Fruit fly (Drosophila melanogaster): ENCODE results near the gene CG11983.

Gene CG11983

DNA sequence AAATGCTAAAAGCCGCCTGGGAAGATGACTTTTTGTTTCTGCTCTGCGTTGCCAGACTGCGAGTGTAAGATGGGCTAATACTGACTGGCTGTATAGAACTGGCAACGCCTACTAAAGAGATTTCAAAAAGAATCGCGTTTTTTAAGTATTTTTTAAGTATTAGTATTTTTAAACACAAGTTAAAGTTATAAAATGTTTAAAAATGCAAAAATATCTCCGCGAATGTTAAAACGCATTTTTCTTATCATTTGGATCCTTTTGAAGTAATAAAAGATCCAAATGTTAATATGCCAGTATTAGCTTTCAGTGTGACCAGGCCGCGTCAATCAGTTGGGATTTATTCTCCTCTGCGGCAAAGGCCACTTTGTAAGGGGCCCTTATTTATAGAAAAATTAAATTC, 2.0 kb upstream of the CG11983 start, which contains the start of the genes Prosbeta3 and Iru (continued):
- TF ChIP-seq CG12219 (GFP tag; optimal IDR thresholded peaks at IDR 0.05), result no peak
- TF ChIP-seq CG9817 (tag; optimal IDR thresholded peaks at IDR 0.05), result no peak
- TF ChIP-seq CG17802 (tag; optimal IDR thresholded peaks at IDR 0.05), result no peak
- TF ChIP-seq Hand (GFP tag; optimal IDR thresholded peaks at IDR 0.05), result no peak
- no peak for TF ChIP-seq CG7556 (GFP tag; optimal IDR thresholded peaks at IDR 0.05)
- no peak for TF ChIP-seq gsb (GFP tag; IDR thresholded peaks at IDR 0.05)
- peak; percentile 66 for TF ChIP-seq nmo (GFP tag; optimal IDR thresholded peaks at IDR 0.05)
- no peak for TF ChIP-seq pb (GFP tag; optimal IDR thresholded peaks at IDR 0.05)
- no peak for TF ChIP-seq gcm (GFP tag; optimal IDR thresholded peaks at IDR 0.05)
- TF ChIP-seq Hmx (GFP tag; optimal IDR thresholded peaks at IDR 0.05), result no peak
- TF ChIP-seq Camta (GFP tag; optimal IDR thresholded peaks at IDR 0.05), result no peak
- TF ChIP-seq zen2 (GFP tag; IDR thresholded peaks at IDR 0.05; ENCODE audit: partially characterized antibody), result no peak
- no peak for TF ChIP-seq pum (GFP tag; optimal IDR thresholded peaks at IDR 0.05)
- no peak for TF ChIP-seq Aef1 (GFP tag; IDR thresholded peaks at IDR 0.05)
- TF ChIP-seq wek (GFP tag; optimal IDR thresholded peaks at IDR 0.05), result no peak
- no peak for TF ChIP-seq E2f1 (GFP tag; IDR thresholded peaks at IDR 0.05)
- no peak for TF ChIP-seq cato (GFP tag; optimal IDR thresholded peaks at IDR 0.05; ENCODE audit: borderline replicate concordance)
- peak; percentile 14 for TF ChIP-seq mam (GFP tag; optimal IDR thresholded peaks at IDR 0.05)
- peak; percentile 51 for TF ChIP-seq Myb (GFP tag; optimal IDR thresholded peaks at IDR 0.05)
- no peak for TF ChIP-seq CG7786 (GFP tag; optimal IDR thresholded peaks at IDR 0.05)
- TF ChIP-seq nerfin-2 (GFP tag; IDR thresholded peaks at IDR 0.05; ENCODE audit: partially characterized antibody), result no peak
- TF ChIP-seq CG14860 (GFP tag; IDR thresholded peaks at IDR 0.05; ENCODE audit: partially characterized antibody), result no peak
- peak; percentile 48; the same call in 1 of the 2 replicates for TF ChIP-seq CG3847 (GFP tag; IDR thresholded peaks at IDR 0.05)
- no peak for TF ChIP-seq wdn (GFP tag; IDR thresholded peaks at IDR 0.05)
- TF ChIP-seq Dp (GFP tag; optimal IDR thresholded peaks at IDR 0.05), result peak; percentile 58

DNA sequence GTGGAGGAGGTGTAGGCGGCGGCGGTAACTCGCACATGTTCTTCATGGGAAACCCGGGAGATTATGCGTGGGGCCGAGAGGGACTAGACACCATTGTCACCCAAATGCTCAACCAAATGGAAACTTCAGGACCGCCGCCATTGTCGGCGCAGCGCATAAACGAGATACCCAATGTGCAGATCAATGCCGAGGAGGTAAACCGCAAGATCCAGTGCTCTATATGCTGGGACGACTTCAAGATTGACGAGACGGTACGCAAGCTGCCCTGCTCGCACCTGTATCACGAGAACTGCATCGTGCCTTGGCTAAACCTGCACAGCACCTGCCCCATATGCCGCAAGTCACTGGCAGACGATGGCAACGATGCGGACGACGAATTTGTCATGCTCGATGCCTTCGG, 863 bp upstream of the CG11983 start:
- TF ChIP-seq H15 (GFP tag; IDR thresholded peaks at IDR 0.05) (no peak), CG30431 (GFP tag; optimal IDR thresholded peaks at IDR 0.05) (no peak), Trl (optimal IDR thresholded peaks at IDR 0.05) (no peak), Trl (GFP tag; optimal IDR thresholded peaks at IDR 0.05) (no peak), slou (GFP tag; optimal IDR thresholded peaks at IDR 0.05) (no peak), sc (optimal IDR thresholded peaks at IDR 0.05) (no peak), sc (GFP tag; optimal IDR thresholded peaks at IDR 0.05) (no peak), CG12391 (tag; optimal IDR thresholded peaks at IDR 0.05) (no peak), repo (GFP tag; optimal IDR thresholded peaks at IDR 0.05) (no peak), Xbp1 (GFP tag; optimal IDR thresholded peaks at IDR 0.05) (no peak), Hr51 (GFP tag; optimal IDR thresholded peaks at IDR 0.05) (no peak), nerfin-2 (GFP tag; IDR thresholded peaks at IDR 0.05; ENCODE audit: partially characterized antibody) (no peak), exex (tag; optimal IDR thresholded peaks at IDR 0.05) (no peak), sug (tag; optimal IDR thresholded peaks at IDR 0.05) (no peak), CG16813 (GFP tag; IDR thresholded peaks at IDR 0.05; ENCODE audit: partially characterized antibody) (no peak), zf30C (GFP tag; optimal IDR thresholded peaks at IDR 0.05) (no peak), CG8765 (GFP tag; IDR thresholded peaks at IDR 0.05) (no peak), z (GFP tag; IDR thresholded peaks at IDR 0.05) (no peak), CG5180 (GFP tag; optimal IDR thresholded peaks at IDR 0.05) (no peak), sna (GFP tag; IDR thresholded peaks at IDR 0.05; ENCODE audit: partially characterized antibody) (no peak)

Measured in whole organism, embryonic.